Worm (Caenorhabditis elegans): ENCODE data around the gene F54D1.1.

DNA sequence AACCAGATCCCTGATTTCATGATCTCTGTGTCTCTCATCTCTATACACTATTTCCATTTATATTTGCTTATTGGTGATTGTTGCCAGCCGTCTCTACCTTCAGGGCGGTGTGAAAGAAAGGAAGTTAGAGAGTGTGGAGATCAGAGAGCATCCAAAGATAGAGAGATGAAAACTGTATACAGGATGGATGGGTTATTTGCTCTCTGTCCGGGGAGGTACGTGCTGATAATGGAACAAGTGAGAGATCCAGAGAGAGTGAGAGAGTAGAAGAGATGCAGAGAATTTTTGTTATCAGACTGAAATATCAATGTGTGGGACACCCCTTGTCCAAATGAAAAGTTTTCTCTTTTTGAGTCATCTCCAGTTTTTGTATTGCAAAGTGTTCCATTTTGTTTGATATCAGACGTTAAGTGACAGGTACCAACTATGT, 22.5 kb downstream of the F54D1.1 start:
- TF ChIP-seq ama-1 (optimal IDR thresholded peaks at IDR 0.05) (no peak), unc-30 (tag; optimal IDR thresholded peaks at IDR 0.05) (no peak), nhr-28 (tag; optimal IDR thresholded peaks at IDR 0.05) (no peak), zag-1 (tag; optimal IDR thresholded peaks at IDR 0.05) (no peak), nhr-237 (tag; optimal IDR thresholded peaks at IDR 0.05) (no peak), snpc-4 (tag; optimal IDR thresholded peaks at IDR 0.05) (no peak)

Data from whole organism, L1 larva.